Fruit fly (Drosophila melanogaster): Measurements from ENCODE around the gene CG31886.

DNA sequence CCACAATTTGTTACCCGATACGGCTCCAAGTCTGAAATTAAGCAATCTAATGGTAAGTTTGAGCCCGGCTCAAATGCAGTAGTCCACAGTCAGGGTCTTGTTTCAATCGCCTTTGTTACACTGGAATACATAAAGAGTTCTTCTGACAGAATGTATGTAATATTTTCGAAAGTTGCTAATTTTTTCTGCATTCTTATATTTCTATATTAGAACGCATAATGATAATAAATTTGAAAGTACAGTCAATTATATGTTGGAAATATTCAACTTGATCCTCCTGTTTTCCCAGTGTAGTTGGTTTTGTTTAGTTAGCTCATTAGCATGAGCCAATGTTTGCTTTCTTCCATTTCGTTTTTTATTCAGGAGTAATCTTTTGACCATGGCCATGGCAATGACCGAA, 35.4 kb downstream of the CG31886 start:
- TF ChIP-seq CG31627 (GFP tag; optimal IDR thresholded peaks at IDR 0.05) (no peak), CG8632 (GFP tag; optimal IDR thresholded peaks at IDR 0.05) (no peak), CG10669 (GFP tag; optimal IDR thresholded peaks at IDR 0.05) (no peak), Smox (GFP tag; optimal IDR thresholded peaks at IDR 0.05) (no peak)

Measured in whole organism, prepupa.